Worm (Caenorhabditis elegans) whole organism, L4/young adult: Measurements from ENCODE around the gene str-232.

Experiments
- W03F9.2 ChIP-seq: fragments of 150-350 bp; optimal IDR thresholded peaks from 2 replicates; lab custom pipeline; 2014; ENCODE audit warnings: missing biosample characterization, missing genetic modification characterization
- dao-5 ChIP-seq: sonication (generic microtip); optimal IDR thresholded peaks from 2 replicates; lab custom pipeline; 2016; ENCODE audit warnings: missing genotype, missing genetic modification characterization, moderate library complexity, missing compliant biosample characterization
- him-1 ChIP-seq: sonication (generic microtip); optimal IDR thresholded peaks from 2 replicates; lab custom pipeline; 2016; ENCODE audit warnings: missing genotype, missing genetic modification reagents, missing genetic modification characterization, missing compliant biosample characterization

str-232 gene

DNA sequence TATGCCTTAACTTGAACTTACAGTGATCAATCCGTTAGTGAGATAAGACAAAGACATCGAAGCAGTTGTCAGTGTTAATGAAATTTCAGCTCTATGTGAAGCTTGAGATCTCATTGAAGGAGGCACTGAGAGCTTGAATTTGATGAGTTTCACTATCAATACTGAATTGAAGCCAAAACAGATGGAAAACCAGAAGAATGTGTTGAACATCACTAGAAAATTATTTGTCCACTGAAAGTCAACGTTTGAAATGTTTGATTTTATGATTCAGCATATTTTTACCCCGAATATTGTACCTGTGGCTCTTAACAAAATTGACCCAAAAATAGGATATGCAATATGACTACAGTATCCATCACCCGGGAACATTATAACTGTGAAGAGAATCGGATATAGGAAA is 44.7 kb downstream of the str-232 start:
- no peak for TF ChIP-seq him-1 (tag; lab: Kevin White, UChicago)
- TF ChIP-seq dao-5 (tag; lab: Kevin White, UChicago), result no peak
- no peak for TF ChIP-seq W03F9.2 (tag; lab: Kevin White, UChicago)

DNA sequence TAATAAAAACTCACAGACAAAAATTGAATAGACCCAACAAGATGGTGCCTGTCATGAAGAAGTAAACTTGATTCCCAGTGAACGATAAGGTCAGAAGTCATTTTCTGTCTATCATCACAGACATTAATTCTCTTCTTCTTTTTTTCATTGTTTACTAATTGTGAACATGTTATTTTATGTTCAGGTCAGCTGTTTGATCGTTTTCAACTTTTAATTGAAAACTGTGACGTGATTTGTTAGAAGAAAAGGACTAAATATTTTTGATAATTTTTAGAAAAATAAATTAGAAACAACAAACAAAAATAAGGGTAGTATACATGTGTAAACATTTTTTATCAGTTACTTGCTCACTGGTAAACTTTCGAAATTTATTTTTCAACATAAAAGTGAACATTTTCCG is 45.9 kb downstream of the str-232 start, which contains the start of gene F36G9.7:
Gene F36G9.7, minus strand, starts transcription at position 101 of the 400 bp plus-strand sequence.
- TF ChIP-seq dao-5 (tag; lab: Kevin White, UChicago), result no peak
- TF ChIP-seq W03F9.2 (tag; lab: Kevin White, UChicago), result no peak

DNA sequence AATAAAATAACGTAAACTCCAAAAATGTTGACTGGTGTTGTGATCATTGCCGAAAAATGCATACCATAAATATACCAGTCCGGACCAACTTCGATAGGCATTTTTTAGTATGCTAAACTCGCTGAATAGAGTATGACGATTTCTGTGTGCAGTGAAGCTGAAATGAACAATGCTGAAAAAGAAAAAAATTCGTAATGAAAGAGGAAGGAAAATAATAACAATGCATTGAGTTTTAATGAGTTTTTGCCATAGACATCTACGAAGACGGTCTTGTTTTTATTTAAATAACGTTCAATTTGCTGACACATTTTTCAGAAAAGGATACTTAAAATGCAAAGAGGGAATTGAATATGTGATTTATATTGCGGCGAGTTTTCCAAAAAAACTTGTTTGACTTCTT is 48.0 kb downstream of the str-232 start, which contains the start of gene sri-1:
Gene sri-1, minus strand, starts transcription at position 101 of the 400 bp plus-strand sequence.
- TF ChIP-seq him-1 (tag; lab: Kevin White, UChicago), result no peak
- TF ChIP-seq dao-5 (tag; lab: Kevin White, UChicago), result no peak
- TF ChIP-seq W03F9.2 (tag; lab: Kevin White, UChicago), result no peak

DNA sequence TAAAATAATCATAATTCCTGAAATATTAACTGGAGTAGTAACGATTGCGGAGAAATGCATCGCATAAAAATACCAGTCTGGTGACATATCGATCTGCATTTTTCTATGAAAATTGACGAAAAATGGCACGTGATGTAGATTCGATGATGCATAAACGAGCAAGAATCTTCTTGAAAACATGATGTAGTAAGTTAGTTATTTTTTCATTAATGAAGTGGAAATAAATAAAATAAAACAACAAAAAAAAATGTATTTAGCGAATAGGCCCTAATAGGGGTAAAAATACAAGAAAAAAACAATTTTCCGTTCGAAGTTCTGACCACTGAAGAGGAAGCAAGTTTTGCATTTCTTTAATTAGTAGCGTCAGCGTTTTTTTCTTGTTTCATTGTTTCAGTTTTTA is 50.4 kb downstream of the str-232 start, which contains the start of gene sri-2:
Gene sri-2, minus strand, starts transcription at position 101 of the 400 bp plus-strand sequence.
- no peak for TF ChIP-seq W03F9.2 (tag; lab: Kevin White, UChicago)
